Worm (Caenorhabditis elegans): ENCODE measurements around the gene Y39E4B.13.

Gene Y39E4B.13

DNA sequence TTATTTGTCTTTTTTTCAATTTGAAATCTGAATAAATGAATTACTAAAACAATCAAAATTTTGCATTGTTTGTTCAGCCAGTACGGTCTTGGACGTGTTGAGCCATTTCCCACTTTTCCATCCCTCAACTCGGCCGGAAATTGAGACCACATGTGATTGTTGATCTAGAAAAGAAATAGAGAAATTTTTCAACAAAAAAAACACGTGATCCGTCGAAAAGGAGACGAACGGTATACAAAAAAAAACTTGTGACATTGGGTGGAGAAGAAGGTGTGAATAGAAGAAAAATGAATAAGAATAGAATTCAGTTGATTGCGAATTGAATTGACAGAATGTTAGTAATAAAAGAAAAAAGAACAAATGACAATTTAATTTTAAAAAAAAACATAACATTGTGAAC is 34.2 kb upstream of the Y39E4B.13 start:
- TF ChIP-seq sea-2 (GFP tag; optimal IDR thresholded peaks at IDR 0.05) (no peak), nhr-237 (tag; optimal IDR thresholded peaks at IDR 0.05) (no peak), unc-39 (tag; optimal IDR thresholded peaks at IDR 0.05) (no peak), R02D3.7 (tag; optimal IDR thresholded peaks at IDR 0.05) (no peak), snpc-4 (tag; optimal IDR thresholded peaks at IDR 0.05) (no peak), eor-1 (tag; optimal IDR thresholded peaks at IDR 0.05) (no peak), nhr-77 (tag; optimal IDR thresholded peaks at IDR 0.05) (no peak), nhr-11 (tag; optimal IDR thresholded peaks at IDR 0.05) (no peak), pha-4 (tag; optimal IDR thresholded peaks at IDR 0.05) (no peak), lin-15B (tag; optimal IDR thresholded peaks at IDR 0.05) (no peak), ceh-28 (tag; optimal IDR thresholded peaks at IDR 0.05) (no peak), nhr-67 (tag; optimal IDR thresholded peaks at IDR 0.05) (no peak), elt-2 (tag; optimal IDR thresholded peaks at IDR 0.05) (no peak), ama-1 (optimal IDR thresholded peaks at IDR 0.05) (no peak), nhr-23 (tag; optimal IDR thresholded peaks at IDR 0.05) (no peak), nhr-25 (tag; optimal IDR thresholded peaks at IDR 0.05) (no peak), ceh-16 (tag; optimal IDR thresholded peaks at IDR 0.05) (no peak), nhr-43 (tag; optimal IDR thresholded peaks at IDR 0.05; ENCODE audit: poor library complexity, severe bottlenecking) (no peak)

DNA sequence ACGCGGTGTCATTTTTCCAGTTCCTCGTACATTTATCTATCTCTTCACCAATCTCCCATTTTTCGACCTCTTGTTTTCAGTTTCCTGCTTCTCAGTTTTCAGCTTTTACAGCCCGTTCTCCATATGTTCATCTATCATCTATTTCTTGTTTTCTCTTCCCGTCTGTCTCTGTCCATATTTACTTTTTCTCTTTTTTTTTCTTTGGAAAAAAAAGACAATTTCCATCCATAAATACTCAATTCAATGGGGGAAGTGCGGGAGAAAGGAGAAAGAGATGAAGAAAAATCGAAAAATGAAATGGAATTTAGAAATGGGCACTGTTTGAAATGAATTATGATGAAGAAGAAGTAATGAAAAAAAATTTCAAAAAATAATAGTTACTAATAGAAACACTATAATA is 32.8 kb upstream of the Y39E4B.13 start:
- TF ChIP-seq nhr-237 (tag; optimal IDR thresholded peaks at IDR 0.05): no peak
- TF ChIP-seq pqm-1 (tag; optimal IDR thresholded peaks at IDR 0.05): no peak
- TF ChIP-seq pha-4 (tag; optimal IDR thresholded peaks at IDR 0.05): peak; percentile 97

DNA sequence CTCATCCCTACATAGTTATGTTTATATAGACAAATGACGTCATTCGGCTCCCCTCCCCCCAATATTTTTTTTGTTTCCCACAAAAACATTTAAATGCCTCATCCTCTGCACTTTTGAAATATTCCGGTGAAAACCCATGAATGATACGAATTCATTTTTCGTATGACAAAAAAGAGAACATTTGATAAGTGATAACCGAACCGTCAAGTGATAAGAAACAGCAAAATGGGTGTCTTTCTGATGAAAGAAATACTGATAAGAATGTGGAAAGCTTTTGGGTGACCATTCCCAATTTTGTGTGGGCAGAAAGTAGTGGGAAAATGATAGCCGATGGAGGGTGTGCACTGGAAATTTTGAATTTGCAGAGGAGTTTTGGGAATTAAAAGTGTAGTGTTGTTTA is 31.6 kb upstream of the Y39E4B.13 start:
- peak; percentile 94 for TF ChIP-seq elt-2 (tag; optimal IDR thresholded peaks at IDR 0.05)
- peak; percentile 3 for TF ChIP-seq egl-27 (tag; optimal IDR thresholded peaks at IDR 0.05)
- no peak for TF ChIP-seq elt-3 (tag; optimal IDR thresholded peaks at IDR 0.05)
- peak; percentile 65 for TF ChIP-seq pha-4 (tag; optimal IDR thresholded peaks at IDR 0.05)
- TF ChIP-seq mdl-1 (tag; optimal IDR thresholded peaks at IDR 0.05): no peak
- TF ChIP-seq pqm-1 (tag; optimal IDR thresholded peaks at IDR 0.05): peak; percentile 97
- peak; percentile 71 for TF ChIP-seq jun-1 (tag; optimal IDR thresholded peaks at IDR 0.05)
- TF ChIP-seq nhr-12 (tag; optimal IDR thresholded peaks at IDR 0.05): no peak
- peak; percentile 6 for TF ChIP-seq nfya-1 (tag; optimal IDR thresholded peaks at IDR 0.05; ENCODE audit: insufficient read depth)
- peak; percentile 41 for TF ChIP-seq skn-1 (tag; optimal IDR thresholded peaks at IDR 0.05)
- TF ChIP-seq elt-1 (tag; optimal IDR thresholded peaks at IDR 0.05): no peak
- no peak for TF ChIP-seq unc-62 (GFP tag; optimal IDR thresholded peaks at IDR 0.05)

DNA sequence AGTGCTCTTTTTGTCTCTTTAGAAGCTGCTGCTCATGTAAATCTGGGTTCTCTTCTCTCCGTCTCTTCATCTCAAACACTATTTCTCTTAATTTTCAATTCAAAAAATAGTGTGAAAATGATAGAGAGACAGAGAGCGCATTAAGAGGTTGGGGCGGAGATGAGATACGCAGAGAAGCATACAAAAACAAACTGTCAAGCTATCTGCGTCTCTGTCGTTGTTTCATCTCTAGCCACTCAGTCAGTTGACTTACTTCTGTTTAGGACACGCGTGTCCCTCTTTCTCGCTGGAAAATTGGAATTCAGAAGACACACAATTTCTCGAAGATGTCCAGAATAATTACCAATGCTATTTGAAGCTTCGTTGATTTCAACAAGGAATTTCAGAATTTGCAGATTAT is 29.8 kb upstream of the Y39E4B.13 start:
- no peak for TF ChIP-seq ztf-11 (tag; optimal IDR thresholded peaks at IDR 0.05)
- TF ChIP-seq nhr-77 (tag; optimal IDR thresholded peaks at IDR 0.05): peak; percentile 66
- no peak for TF ChIP-seq ZK546.5 (tag; optimal IDR thresholded peaks at IDR 0.05)
- no peak for TF ChIP-seq nhr-28 (tag; optimal IDR thresholded peaks at IDR 0.05)
- TF ChIP-seq ceh-16 (tag; optimal IDR thresholded peaks at IDR 0.05): no peak
- TF ChIP-seq elt-3 (tag; optimal IDR thresholded peaks at IDR 0.05): no peak
- no peak for TF ChIP-seq daf-12 (tag; optimal IDR thresholded peaks at IDR 0.05)
- TF ChIP-seq fkh-2 (tag; optimal IDR thresholded peaks at IDR 0.05): peak; percentile 72
- peak; percentile 92 for TF ChIP-seq nhr-25 (tag; optimal IDR thresholded peaks at IDR 0.05)
- no peak for TF ChIP-seq ceh-9 (tag; optimal IDR thresholded peaks at IDR 0.05)
- no peak for TF ChIP-seq aly-2 (tag; optimal IDR thresholded peaks at IDR 0.05)
- peak; percentile 87 for TF ChIP-seq egl-27 (tag; optimal IDR thresholded peaks at IDR 0.05)
- TF ChIP-seq R02D3.7 (tag; optimal IDR thresholded peaks at IDR 0.05): peak; percentile 68
- peak; percentile 69 for TF ChIP-seq zag-1 (tag; optimal IDR thresholded peaks at IDR 0.05)
- peak; percentile 77 for TF ChIP-seq lin-15B (tag; optimal IDR thresholded peaks at IDR 0.05)
- peak; percentile 63 for TF ChIP-seq ztf-4 (tag; optimal IDR thresholded peaks at IDR 0.05)
- TF ChIP-seq lin-39 (tag; optimal IDR thresholded peaks at IDR 0.05): peak; percentile 92
- TF ChIP-seq skn-1 (tag; optimal IDR thresholded peaks at IDR 0.05): peak; percentile 78
- peak; percentile 75 for TF ChIP-seq elt-2 (tag; optimal IDR thresholded peaks at IDR 0.05)
- TF ChIP-seq nhr-43 (tag; optimal IDR thresholded peaks at IDR 0.05; ENCODE audit: poor library complexity, severe bottlenecking): peak; percentile 84
- TF ChIP-seq nhr-76 (tag; optimal IDR thresholded peaks at IDR 0.05): no peak
- peak; percentile 96 for TF ChIP-seq ama-1 (optimal IDR thresholded peaks at IDR 0.05)
- peak; percentile 73 for TF ChIP-seq pqm-1 (tag; optimal IDR thresholded peaks at IDR 0.05)
- peak in 1 of 2 experiments; percentile 77 for TF ChIP-seq eor-1 (tag; optimal IDR thresholded peaks at IDR 0.05)
- TF ChIP-seq nhr-237 (tag; optimal IDR thresholded peaks at IDR 0.05): no peak
- TF ChIP-seq snpc-4 (tag; optimal IDR thresholded peaks at IDR 0.05): peak; percentile 63
- no peak for TF ChIP-seq nhr-67 (tag; optimal IDR thresholded peaks at IDR 0.05)
- TF ChIP-seq lsy-12 (tag; optimal IDR thresholded peaks at IDR 0.05): peak; percentile 85
- peak; percentile 95 for TF ChIP-seq fkh-10 (GFP tag; optimal IDR thresholded peaks at IDR 0.05)
- no peak for TF ChIP-seq nhr-12 (tag; optimal IDR thresholded peaks at IDR 0.05)
- peak; percentile 71 for TF ChIP-seq sea-2 (GFP tag; optimal IDR thresholded peaks at IDR 0.05)
- peak; percentile 86 for TF ChIP-seq jun-1 (tag; optimal IDR thresholded peaks at IDR 0.05)
- TF ChIP-seq unc-62 (GFP tag; optimal IDR thresholded peaks at IDR 0.05): peak; percentile 54
- peak; percentile 80 for TF ChIP-seq ceh-82 (tag; optimal IDR thresholded peaks at IDR 0.05)
- peak; percentile 85 for TF ChIP-seq mdl-1 (tag; optimal IDR thresholded peaks at IDR 0.05)
- peak; percentile 81 for TF ChIP-seq egl-5 (tag; optimal IDR thresholded peaks at IDR 0.05)
- peak; percentile 96 for TF ChIP-seq pha-4 (tag; optimal IDR thresholded peaks at IDR 0.05)
- TF ChIP-seq ceh-28 (tag; optimal IDR thresholded peaks at IDR 0.05): peak; percentile 89
- TF ChIP-seq mml-1 (tag; optimal IDR thresholded peaks at IDR 0.05): no peak
- TF ChIP-seq nhr-23 (tag; optimal IDR thresholded peaks at IDR 0.05): peak; percentile 96

Data from whole organism, L3 larva.